Fruit fly (Drosophila melanogaster) whole organism, pupa: ENCODE results near the gene Jon99Fii.

Source experiments
- CG10348 ChIP-seq: fragments of 200-800 bp; sonication (Bioruptor generic); IDR thresholded peaks from 2 replicates; pipeline ENCODE4 v1.3.6; 2022; ENCODE audit warnings: missing biosample characterization, missing genetic modification characterization
- CG13204 ChIP-seq: fragments of 200-800 bp; sonication (Bioruptor generic); optimal IDR thresholded peaks from 2 replicates; lab custom pipeline; 2018; ENCODE audit warnings: missing biosample characterization, mild to moderate bottlenecking, missing genetic modification characterization, moderate library complexity
- CG8159 ChIP-seq: fragments of 200-800 bp; sonication (Bioruptor generic); optimal IDR thresholded peaks from 3 replicates; lab custom pipeline; 2018; ENCODE audit warnings: missing biosample characterization, mild to moderate bottlenecking, missing genetic modification characterization, moderate library complexity

DNA sequence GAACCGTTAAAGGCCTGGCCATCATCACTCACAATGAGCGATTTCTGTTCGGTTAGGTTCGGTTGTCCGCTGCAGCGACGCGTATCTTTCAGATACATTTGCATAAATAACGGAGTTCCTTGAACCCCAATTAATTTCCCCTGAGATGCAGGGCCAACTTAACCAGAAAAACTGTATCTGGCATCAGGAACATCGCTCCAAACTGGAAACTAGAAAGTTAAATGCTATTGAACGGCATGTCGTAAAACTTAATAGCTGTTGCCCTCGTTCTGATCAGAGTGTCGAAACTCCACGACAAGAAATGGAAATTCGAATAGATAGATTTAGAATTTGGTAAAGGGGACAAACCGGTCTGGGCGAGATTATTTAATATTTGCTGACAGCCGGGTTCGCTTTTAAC lies 15.4 kb downstream of the Jon99Fii start:
- TF ChIP-seq CG8159 (tag; lab: Kevin White, UChicago) (no peak), CG13204 (GFP tag; lab: Kevin White, UChicago) (no peak), CG10348 (no peak)
